Fruit fly (Drosophila melanogaster) whole organism, wandering third instar larva: ENCODE results near the gene CG11286.

Experiments used
- Abd-B ChIP-seq: fragments of >200 bp; optimal IDR thresholded peaks from 2 replicates; lab custom pipeline; 2017; ENCODE audit warnings: missing biosample characterization, missing genetic modification characterization
- CG32264 ChIP-seq: fragments of 200-800 bp; sonication (Bioruptor generic); optimal IDR thresholded peaks from 2 replicates; lab custom pipeline; 2016; ENCODE audit warnings: missing biosample characterization, missing genetic modification characterization
- CG9705 ChIP-seq: fragments of 200-800 bp; sonication (Bioruptor generic); optimal IDR thresholded peaks from 2 replicates; lab custom pipeline; 2018; ENCODE audit warnings: missing biosample characterization, mild to moderate bottlenecking, missing genetic modification characterization
- Hr78 ChIP-seq: fragments of >200 bp; optimal IDR thresholded peaks from 2 replicates; lab custom pipeline; 2017; ENCODE audit warnings: missing biosample characterization, missing genetic modification characterization
- Jra ChIP-seq: sonication (Bioruptor generic); optimal IDR thresholded peaks from 2 replicates; lab custom pipeline; 2016; ENCODE audit warnings: missing biosample characterization, missing genetic modification characterization
- Mio ChIP-seq: sonication (Bioruptor generic); optimal IDR thresholded peaks from 2 replicates; lab custom pipeline; 2016; ENCODE audit warnings: missing biosample characterization, missing genetic modification characterization
- Sp1 ChIP-seq: fragments of 200-800 bp; sonication (Bioruptor generic); optimal IDR thresholded peaks from 3 replicates; lab custom pipeline; 2019; ENCODE audit warnings: missing biosample characterization, mild to moderate bottlenecking, missing genetic modification characterization, moderate library complexity
- Vsx2 ChIP-seq: fragments of 200-300, 225-300 bp; sonication (Bioruptor generic); optimal IDR thresholded peaks from 2 replicates; lab custom pipeline; 2018; ENCODE audit warnings: missing biosample characterization, missing genetic modification characterization; ENCODE audit not compliant: partially characterized antibody
- br ChIP-seq: fragments of 200-800 bp; sonication (Bioruptor generic); optimal IDR thresholded peaks from 2 replicates; lab custom pipeline; 2016; ENCODE audit warnings: missing biosample characterization, missing genetic modification characterization
- h ChIP-seq: fragments of 200-800 bp; sonication (Bioruptor generic); optimal IDR thresholded peaks from 3 replicates; lab custom pipeline; 2016; ENCODE audit warnings: missing biosample characterization, mild to moderate bottlenecking, missing genetic modification characterization
- psq ChIP-seq: fragments of 200-800 bp; sonication (Bioruptor generic); optimal IDR thresholded peaks from 3 replicates; lab custom pipeline; 2017; ENCODE audit warnings: missing biosample characterization, mild to moderate bottlenecking, missing genetic modification characterization, moderate library complexity
- usp ChIP-seq: fragments of >200 bp; optimal IDR thresholded peaks from 2 replicates; lab custom pipeline; 2017; ENCODE audit warnings: missing biosample characterization, missing genetic modification characterization

DNA sequence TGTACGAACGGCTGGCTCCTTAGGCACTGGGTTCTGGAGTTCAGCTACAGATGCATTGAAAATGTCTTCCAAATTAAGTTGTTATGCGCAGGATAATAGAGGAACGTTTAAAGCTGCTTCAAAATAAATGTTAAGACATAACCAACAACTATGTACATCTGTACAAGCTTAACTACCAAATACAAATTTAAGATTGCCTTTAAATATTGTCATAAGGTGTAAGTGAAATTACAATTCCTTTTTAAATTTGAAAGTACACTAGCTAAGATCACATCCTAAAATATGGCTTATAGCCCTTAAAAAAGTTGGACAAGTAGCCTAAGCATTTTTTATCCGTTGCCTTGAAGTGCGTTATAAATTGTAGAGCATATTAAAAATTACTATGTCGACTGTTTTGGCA is 40.0 kb upstream of the CG11286 start, which contains the start of gene CG31473:
- no peak for TF ChIP-seq Vsx2 (GFP tag; lab: Kevin White, UChicago)
- no peak for TF ChIP-seq h (GFP tag; lab: Kevin White, UChicago)
- no peak for TF ChIP-seq CG32264 (GFP tag; lab: Kevin White, UChicago)
- TF ChIP-seq Mio (GFP tag; lab: Kevin White, UChicago) = no peak
- TF ChIP-seq CG9705 (GFP tag; lab: Kevin White, UChicago) = no peak
- no peak for TF ChIP-seq psq (GFP tag; lab: Kevin White, UChicago)
- no peak for TF ChIP-seq Hr78 (GFP tag; lab: Kevin White, UChicago)
- TF ChIP-seq Sp1 (GFP tag; lab: Kevin White, UChicago) = no peak
- no peak for TF ChIP-seq Abd-B
- TF ChIP-seq br (GFP tag; lab: Kevin White, UChicago) = no peak
- no peak for TF ChIP-seq usp (GFP tag; lab: Kevin White, UChicago)
- TF ChIP-seq Jra (GFP tag; lab: Kevin White, UChicago) = no peak
